Fruit fly (Drosophila melanogaster): ENCODE measurements around the gene CG7201.
A peak's percentile ranks its signal among the peaks of the same experiment; 100 is the strongest.

CG7201 gene

DNA sequence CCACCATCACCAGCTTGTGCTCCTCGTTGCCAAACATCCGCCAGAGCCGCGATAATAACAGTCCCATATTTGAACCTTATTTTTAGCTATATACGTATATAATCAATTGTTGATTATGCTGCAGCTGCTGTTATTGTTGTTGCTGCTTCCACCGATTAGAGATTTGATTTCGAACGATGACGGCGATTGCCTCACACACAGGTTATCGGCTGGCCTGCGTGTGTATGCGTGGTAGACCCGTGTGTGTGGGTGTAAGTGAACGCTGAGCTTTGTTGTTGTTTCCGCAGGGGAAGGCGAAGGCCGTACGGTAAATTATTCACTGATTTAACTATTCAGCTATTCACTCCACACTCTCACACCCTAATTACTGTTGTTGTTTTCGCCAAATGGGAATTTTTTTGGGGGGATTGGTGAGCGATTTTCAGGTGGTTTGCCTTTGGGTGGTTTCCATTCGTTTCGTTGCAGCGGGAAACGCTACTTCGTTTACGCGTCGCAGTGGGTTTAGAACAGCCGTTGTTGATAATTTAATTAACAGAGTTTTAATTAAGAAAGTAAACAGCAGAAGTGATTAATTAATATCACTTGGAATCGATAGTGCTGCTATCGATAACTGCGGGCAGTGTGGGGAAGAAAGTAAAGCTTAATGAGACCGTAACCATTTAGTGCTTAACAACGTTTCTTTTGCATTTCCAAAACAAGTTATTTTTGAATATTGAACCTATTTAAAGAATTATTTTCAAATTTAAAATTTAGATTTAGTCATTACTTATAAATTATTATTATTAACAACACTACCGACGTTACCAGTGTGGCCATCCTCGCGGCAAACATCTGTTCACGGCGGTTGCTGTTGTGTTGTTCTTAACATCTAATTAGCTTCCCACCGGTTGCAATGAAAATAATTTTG is 4.3 kb upstream of the CG7201 start, which contains the start of the genes Arl5 and CG13671 (continued):
- TF ChIP-seq CG7963 (GFP tag; IDR thresholded peaks at IDR 0.05; ENCODE audit: partially characterized antibody) (peak; percentile 67), CG18619 (GFP tag; optimal IDR thresholded peaks at IDR 0.05) (peak; percentile 69), Mes4 (GFP tag; optimal IDR thresholded peaks at IDR 0.05) (peak; percentile 15), Atf3 (GFP tag; optimal IDR thresholded peaks at IDR 0.05) (peak; percentile 45), ap (GFP tag; IDR thresholded peaks at IDR 0.05) (peak; percentile 51), vvl (GFP tag; IDR thresholded peaks at IDR 0.05) (peak; percentile 91), nau (GFP tag; optimal IDR thresholded peaks at IDR 0.05) (peak; percentile 25), ERR (GFP tag; optimal IDR thresholded peaks at IDR 0.05) (peak; percentile 13), corto (GFP tag; optimal IDR thresholded peaks at IDR 0.05) (no peak), sens-2 (GFP tag; IDR thresholded peaks at IDR 0.05) (0 out of 2 replicates have a peak, but pooled peaks have one; percentile 17), mld (GFP tag; IDR thresholded peaks at IDR 0.05; ENCODE audit: partially characterized antibody) (0 out of 3 replicates have a peak, but pooled peaks have one; percentile 56), psq (GFP tag; optimal IDR thresholded peaks at IDR 0.05) (peak; percentile 63), Pdp1 (GFP tag; optimal IDR thresholded peaks at IDR 0.05) (peak; percentile 50 to 57), CG12155 (GFP tag; optimal IDR thresholded peaks at IDR 0.05) (peak; percentile 88), CG14667 (GFP tag; IDR thresholded peaks at IDR 0.05) (peak; percentile 63), CG31365 (tag; optimal IDR thresholded peaks at IDR 0.05) (no peak), row (GFP tag; IDR thresholded peaks at IDR 0.05) (peak; percentile 68), CG7556 (GFP tag; optimal IDR thresholded peaks at IDR 0.05) (peak; percentile 75), CG31224 (GFP tag; IDR thresholded peaks at IDR 0.05) (peak; percentile 66), CG8765 (GFP tag; IDR thresholded peaks at IDR 0.05) (peak; percentile 58; the same call in 1 of the 2 replicates), ATbp (GFP tag; optimal IDR thresholded peaks at IDR 0.05) (peak; percentile 34), Nf-YA (GFP tag; IDR thresholded peaks at IDR 0.05) (peak; percentile 74), CG5953 (GFP tag; IDR thresholded peaks at IDR 0.05) (no peak), Sox100B (GFP tag; optimal IDR thresholded peaks at IDR 0.05) (peak; percentile 66), Oaz (GFP tag; IDR thresholded peaks at IDR 0.05) (0 out of 2 replicates have a peak, but pooled peaks have one; percentile 30), toy (GFP tag; IDR thresholded peaks at IDR 0.05) (no peak), pan (optimal IDR thresholded peaks at IDR 0.05) (no peak), pan (GFP tag; optimal IDR thresholded peaks at IDR 0.05 in 1 of 2, IDR thresholded peaks at IDR 0.05 in 1 of 2) (peak in 1 of 2 experiments; percentile 81), CG18011 (GFP tag; optimal IDR thresholded peaks at IDR 0.05) (peak; percentile 72), shn (GFP tag; optimal IDR thresholded peaks at IDR 0.05) (peak; percentile 50), Deaf1 (tag; optimal IDR thresholded peaks at IDR 0.05) (no peak), Hmx (GFP tag; optimal IDR thresholded peaks at IDR 0.05) (peak; percentile 25), pita (GFP tag; optimal IDR thresholded peaks at IDR 0.05) (no peak), CG9797 (GFP tag; optimal IDR thresholded peaks at IDR 0.05) (peak; percentile 84), insv (GFP tag; optimal IDR thresholded peaks at IDR 0.05) (peak in 1 of 2 experiments; percentile 11), Atf6 (GFP tag; IDR thresholded peaks at IDR 0.05) (peak; percentile 68), Dfd (GFP tag; optimal IDR thresholded peaks at IDR 0.05) (no peak), fd96Cb (tag; optimal IDR thresholded peaks at IDR 0.05) (peak; percentile 67), Adf1 (GFP tag; IDR thresholded peaks at IDR 0.05) (peak; percentile 21), CG7839 (tag; optimal IDR thresholded peaks at IDR 0.05) (peak; percentile 60), HLHmδ (GFP tag; optimal IDR thresholded peaks at IDR 0.05) (no peak), lov (optimal IDR thresholded peaks at IDR 0.05) (no peak), lov (GFP tag; IDR thresholded peaks at IDR 0.05) (no peak), CG1832 (GFP tag; optimal IDR thresholded peaks at IDR 0.05) (no peak), CG8924 (tag; optimal IDR thresholded peaks at IDR 0.05) (peak; percentile 66), NC2β (GFP tag; optimal IDR thresholded peaks at IDR 0.05) (peak; percentile 48), CG1024 (GFP tag; IDR thresholded peaks at IDR 0.05) (peak; percentile 40), CG4404 (GFP tag; IDR thresholded peaks at IDR 0.05) (peak; percentile 74), CG4854 (GFP tag; optimal IDR thresholded peaks at IDR 0.05) (peak; percentile 61)

Data from whole organism, embryonic.